Worm (Caenorhabditis elegans) whole organism, L4/young adult: ENCODE measurements around the gene Y49F6A.5.

ENCODE experiments used
- W03F9.2 ChIP-seq: fragments of 150-350 bp; optimal IDR thresholded peaks from 2 replicates; lab custom pipeline; 2014; ENCODE audit warnings: missing biosample characterization, missing genetic modification characterization
- him-1 ChIP-seq: sonication (generic microtip); optimal IDR thresholded peaks from 2 replicates; lab custom pipeline; 2016; ENCODE audit warnings: missing genotype, missing genetic modification reagents, missing genetic modification characterization, missing compliant biosample characterization

DNA sequence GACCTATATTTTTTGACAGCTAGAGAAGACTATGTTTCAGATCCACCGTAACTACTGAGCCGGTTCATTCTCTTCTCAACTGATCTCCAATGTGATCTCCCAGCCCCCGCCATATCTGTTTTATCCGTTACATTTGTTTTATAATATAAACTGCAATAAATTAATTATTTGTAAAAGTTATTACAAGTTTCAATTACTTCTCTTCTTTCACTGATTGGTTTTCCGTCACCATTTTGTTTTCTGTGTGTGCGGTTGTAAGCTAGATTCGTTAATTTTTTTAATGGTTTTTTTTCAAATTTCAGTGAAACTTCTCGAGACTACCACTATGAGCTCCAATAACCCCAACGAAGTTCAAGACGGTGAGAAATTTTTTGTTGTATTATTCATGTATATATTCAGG lies 21.1 kb upstream of the Y49F6A.5 start, which contains the start of gene M151.2:
- no peak for TF ChIP-seq him-1 (tag; lab: Kevin White, UChicago)
- no peak for TF ChIP-seq W03F9.2 (tag; lab: Kevin White, UChicago)
